Worm (Caenorhabditis elegans) whole organism, midembryonic: ENCODE data around the gene F48E8.4.

Experiments used
- T22C8.4 ChIP-seq: fragments of 200-800 bp; sonication (Bioruptor generic); IDR thresholded peaks from 2 replicates; pipeline ENCODE4 v1.3.6; 2022; ENCODE audit warnings: missing genetic modification characterization, missing compliant biosample characterization
- cog-1 ChIP-seq: sonication (generic microtip); optimal IDR thresholded peaks from 2 replicates; lab custom pipeline; 2016; ENCODE audit warnings: missing genetic modification characterization, missing compliant biosample characterization
- flt-1 ChIP-seq: fragments of 200-800 bp; sonication (Bioruptor generic); IDR thresholded peaks from 2 replicates; pipeline ENCODE4 v1.3.6; 2022; ENCODE audit warnings: missing genetic modification characterization, missing compliant biosample characterization
- klf-2 ChIP-seq: fragments of 200-800 bp; sonication (Bioruptor generic); conservative IDR thresholded peaks from 2 replicates; pipeline ENCODE4 v1.3.6; 2022; ENCODE audit warnings: missing genetic modification reagents, missing genetic modification characterization, missing compliant biosample characterization
- med-1 ChIP-seq: sonication (generic microtip); optimal IDR thresholded peaks from 2 replicates; lab custom pipeline; 2017; ENCODE audit warnings: missing genetic modification characterization, mild to moderate bottlenecking, missing compliant biosample characterization, antibody characterized with exemption, missing genetic modification reagents; ENCODE audit not compliant: insufficient read depth
- ref-1 ChIP-seq: fragments of 200-800 bp; sonication (Bioruptor generic); conservative IDR thresholded peaks from 2 replicates; pipeline ENCODE4 v1.3.6; 2022; ENCODE audit warnings: missing genetic modification reagents, missing genetic modification characterization, missing compliant biosample characterization
- tab-1 ChIP-seq: fragments of 200-800 bp; sonication (Bioruptor generic); IDR thresholded peaks from 2 replicates; pipeline ENCODE4 v1.3.6; 2022; ENCODE audit warnings: missing genetic modification characterization, missing compliant biosample characterization
- ztf-23 ChIP-seq: fragments of 200-800 bp; sonication (Bioruptor generic); IDR thresholded peaks from 2 replicates; pipeline ENCODE4 v1.3.6; 2022; ENCODE audit warnings: missing genetic modification reagents, missing genetic modification characterization, missing compliant biosample characterization
- ztf-29 ChIP-seq: fragments of 200-800 bp; sonication (Bioruptor generic); IDR thresholded peaks from 2 replicates; pipeline ENCODE4 v1.3.6; 2022; ENCODE audit warnings: missing genetic modification reagents, missing genetic modification characterization, missing compliant biosample characterization

Gene F48E8.4

ce11 chrIII:5421406-5421805 lies 32.0 kb upstream of the F48E8.4 start:
- no peak for TF ChIP-seq T22C8.4 (GFP tag; lab: Robert Waterston, UW)

ce11 chrIII:5422561-5423103 lies 30.8 kb upstream of the F48E8.4 start:
- TF ChIP-seq ztf-29 (GFP tag; lab: Robert Waterston, UW): no peak
- no peak for TF ChIP-seq T22C8.4 (GFP tag; lab: Robert Waterston, UW)
- TF ChIP-seq tab-1 (GFP tag; lab: Robert Waterston, UW): no peak
- TF ChIP-seq med-1 (GFP tag; lab: Kevin White, UChicago): no peak
- TF ChIP-seq ztf-23 (GFP tag; lab: Robert Waterston, UW): no peak
- TF ChIP-seq klf-2 (GFP tag; lab: Robert Waterston, UW): no peak
- no peak for TF ChIP-seq cog-1
- no peak for TF ChIP-seq ref-1 (GFP tag; lab: Robert Waterston, UW)
- no peak for TF ChIP-seq flt-1 (GFP tag; lab: Robert Waterston, UW)

DNA sequence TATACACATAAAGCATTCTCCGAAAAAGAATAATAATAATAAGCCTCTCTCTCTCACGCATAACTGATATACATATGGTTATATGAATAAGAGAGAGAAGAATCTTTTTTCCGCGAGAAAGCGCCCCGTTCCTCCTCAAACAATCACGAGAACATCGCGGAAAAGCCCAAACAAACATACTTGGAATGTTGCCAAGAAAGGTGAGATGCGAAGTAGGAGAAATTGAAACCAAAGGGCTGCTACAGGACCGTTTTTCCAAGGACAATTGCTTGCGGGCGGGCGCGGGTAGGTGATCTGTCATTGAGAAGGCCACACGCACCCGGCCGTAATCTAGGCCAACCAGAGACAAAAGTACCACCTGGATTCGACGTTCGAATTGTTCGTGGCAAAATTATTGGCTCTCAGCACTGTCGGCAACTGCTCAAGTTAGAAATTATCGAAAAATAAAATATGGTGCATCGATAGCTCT lies 29.7 kb upstream of the F48E8.4 start, which contains the start of gene dnj-24:
Gene dnj-24 (minus strand): TSS at position 419 of the 469 bp plus-strand sequence.
- TF ChIP-seq T22C8.4 (GFP tag; lab: Robert Waterston, UW) (no peak), ztf-29 (GFP tag; lab: Robert Waterston, UW) (no peak), tab-1 (GFP tag; lab: Robert Waterston, UW) (no peak), cog-1 (no peak), ztf-23 (GFP tag; lab: Robert Waterston, UW) (no peak), ref-1 (GFP tag; lab: Robert Waterston, UW) (no peak), klf-2 (GFP tag; lab: Robert Waterston, UW) (no peak), flt-1 (GFP tag; lab: Robert Waterston, UW) (no peak), med-1 (GFP tag; lab: Kevin White, UChicago) (no peak)

DNA sequence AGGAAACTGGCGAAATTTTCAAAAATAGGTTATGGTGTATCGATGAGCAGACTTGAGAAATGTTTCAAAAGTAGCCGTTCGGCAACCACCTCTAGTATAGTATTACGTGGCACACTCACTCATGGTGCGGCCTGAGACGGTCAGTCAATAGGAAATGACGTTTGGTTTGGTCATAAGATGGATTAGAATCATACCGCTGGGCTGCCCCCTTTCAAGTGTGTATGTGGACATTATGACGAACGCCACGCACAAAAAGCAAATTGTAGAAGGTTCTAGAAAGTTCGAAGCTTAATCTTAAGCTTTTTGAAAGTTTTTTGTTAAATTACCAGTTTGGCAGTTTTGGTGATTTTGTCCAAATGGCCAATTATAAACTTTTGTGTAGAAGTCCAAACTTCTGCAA lies 29.0 kb upstream of the F48E8.4 start:
- no peak for TF ChIP-seq tab-1 (GFP tag; lab: Robert Waterston, UW)
- TF ChIP-seq T22C8.4 (GFP tag; lab: Robert Waterston, UW): no peak
- TF ChIP-seq ztf-23 (GFP tag; lab: Robert Waterston, UW): no peak
- no peak for TF ChIP-seq ztf-29 (GFP tag; lab: Robert Waterston, UW)
- no peak for TF ChIP-seq cog-1
- TF ChIP-seq med-1 (GFP tag; lab: Kevin White, UChicago): no peak

DNA sequence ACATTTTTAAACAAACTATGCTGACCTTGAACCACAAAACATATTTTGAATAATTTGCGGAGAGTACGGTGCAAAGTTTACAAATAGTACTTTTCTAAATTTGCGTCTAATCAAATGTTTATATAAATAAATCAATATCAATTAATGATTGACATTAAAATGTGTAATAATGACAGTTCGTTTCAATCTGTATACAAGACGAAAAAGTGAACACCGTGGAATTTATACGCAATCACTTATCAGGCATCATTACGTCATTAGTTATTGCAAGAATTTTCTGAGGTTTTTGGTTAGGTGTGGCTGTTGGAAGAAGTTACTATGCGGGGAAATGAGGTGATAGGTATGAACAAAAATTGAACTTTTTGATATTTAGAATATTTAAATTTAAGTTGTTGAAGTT lies 26.3 kb upstream of the F48E8.4 start:
- TF ChIP-seq ztf-29 (GFP tag; lab: Robert Waterston, UW) (no peak), tab-1 (GFP tag; lab: Robert Waterston, UW) (no peak), med-1 (GFP tag; lab: Kevin White, UChicago) (no peak), flt-1 (GFP tag; lab: Robert Waterston, UW) (no peak), T22C8.4 (GFP tag; lab: Robert Waterston, UW) (no peak), klf-2 (GFP tag; lab: Robert Waterston, UW) (no peak), ztf-23 (GFP tag; lab: Robert Waterston, UW) (no peak), ref-1 (GFP tag; lab: Robert Waterston, UW) (no peak), cog-1 (no peak)

ce11 chrIII:5436306-5436705 lies 17.1 kb upstream of the F48E8.4 start:
- TF ChIP-seq flt-1 (GFP tag; lab: Robert Waterston, UW) (no peak), ztf-29 (GFP tag; lab: Robert Waterston, UW) (no peak), ref-1 (GFP tag; lab: Robert Waterston, UW) (no peak), klf-2 (GFP tag; lab: Robert Waterston, UW) (no peak), ztf-23 (GFP tag; lab: Robert Waterston, UW) (no peak), tab-1 (GFP tag; lab: Robert Waterston, UW) (no peak), med-1 (GFP tag; lab: Kevin White, UChicago) (no peak), cog-1 (no peak), T22C8.4 (GFP tag; lab: Robert Waterston, UW) (no peak)

DNA sequence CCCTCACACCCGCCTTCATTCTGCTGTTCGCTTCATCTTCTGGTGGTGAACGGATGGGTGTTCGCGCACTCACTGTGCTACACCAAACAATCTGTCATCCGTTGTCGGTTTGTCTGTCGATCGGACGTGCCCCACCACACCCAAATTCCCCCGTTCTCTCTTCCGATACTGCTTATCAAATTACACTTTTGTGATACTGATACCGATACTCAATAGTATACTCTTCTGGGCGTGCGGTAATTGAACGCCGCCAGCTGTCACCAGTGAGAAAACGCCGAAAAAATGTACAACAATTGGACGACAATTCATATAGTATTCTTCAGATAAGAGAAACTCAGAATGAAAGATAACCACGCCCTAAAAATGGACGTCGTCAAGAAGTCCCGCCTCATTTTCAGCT lies 15.3 kb upstream of the F48E8.4 start:
- TF ChIP-seq flt-1 (GFP tag; lab: Robert Waterston, UW): no peak

- TF ChIP-seq ztf-23 (GFP tag; lab: Robert Waterston, UW) (no peak), flt-1 (GFP tag; lab: Robert Waterston, UW) (no peak), tab-1 (GFP tag; lab: Robert Waterston, UW) (no peak), T22C8.4 (GFP tag; lab: Robert Waterston, UW) (no peak), klf-2 (GFP tag; lab: Robert Waterston, UW) (no peak)
Observed at ce11 chrIII:5440540-5440939, 12.8 kb upstream of the F48E8.4 start, which contains the start of gene W03A5.6. Gene W03A5.6, minus strand, starts transcription at chrIII:5440640.

ce11 chrIII:5442711-5443253 lies 10.6 kb upstream of the F48E8.4 start, which contains the start of the genes T24G10.2 and disl-2:
Gene T24G10.2, minus strand, starts transcription at chrIII:5442761.
Gene disl-2, plus strand, starts transcription at chrIII:5443167.
- TF ChIP-seq T22C8.4 (GFP tag; lab: Robert Waterston, UW) (peak; percentile 37; the same call in 1 of the 2 replicates), cog-1 (peak; percentile 38), ztf-29 (GFP tag; lab: Robert Waterston, UW) (no peak), med-1 (GFP tag; lab: Kevin White, UChicago) (no peak), klf-2 (GFP tag; lab: Robert Waterston, UW) (no peak), ztf-23 (GFP tag; lab: Robert Waterston, UW) (no peak), flt-1 (GFP tag; lab: Robert Waterston, UW) (no peak), ref-1 (GFP tag; lab: Robert Waterston, UW) (no peak)
